Fruit fly (Drosophila melanogaster): ENCODE results near the gene CG13737.

Gene CG13737

DNA sequence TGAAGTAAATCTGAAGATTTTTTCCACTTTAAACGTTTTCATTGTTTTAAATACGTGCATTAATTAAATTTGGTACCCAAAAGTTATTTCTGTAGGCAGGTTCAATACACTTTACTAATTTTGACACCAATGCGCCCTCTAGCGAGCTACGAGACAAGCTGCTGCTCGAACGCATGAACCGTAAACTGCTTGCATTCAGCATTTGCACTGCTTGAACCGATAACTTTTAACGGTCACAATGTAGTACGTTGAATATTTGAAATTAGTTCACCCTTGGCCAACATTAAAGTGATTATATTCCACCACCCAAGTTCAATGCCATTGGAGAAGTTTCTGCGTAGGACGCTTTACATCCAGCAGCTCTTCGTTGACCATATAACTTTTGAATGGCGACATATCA lies 33.5 kb upstream of the CG13737 start (continued):
- TF ChIP-seq CG15696 (tag; optimal IDR thresholded peaks at IDR 0.05): peak; percentile 6
- no peak for TF ChIP-seq CG17359 (tag; optimal IDR thresholded peaks at IDR 0.05)
- no peak for TF ChIP-seq CG2120 (GFP tag; optimal IDR thresholded peaks at IDR 0.05)
- TF ChIP-seq hth (optimal IDR thresholded peaks at IDR 0.05): no peak
- peak; percentile 87 for TF ChIP-seq CG8478 (optimal IDR thresholded peaks at IDR 0.05)
- no peak for TF ChIP-seq Mes4 (GFP tag; optimal IDR thresholded peaks at IDR 0.05)
- TF ChIP-seq gro (GFP tag; optimal IDR thresholded peaks at IDR 0.05): no peak
- no peak for TF ChIP-seq CG14050 (GFP tag; IDR thresholded peaks at IDR 0.05)
- no peak for TF ChIP-seq fd3F (GFP tag; optimal IDR thresholded peaks at IDR 0.05)
- TF ChIP-seq NfI (GFP tag; optimal IDR thresholded peaks at IDR 0.05): no peak
- no peak for TF ChIP-seq CG6765 (GFP tag; optimal IDR thresholded peaks at IDR 0.05)
- peak; percentile 81 for TF ChIP-seq CG6791 (GFP tag; IDR thresholded peaks at IDR 0.05; ENCODE audit: partially characterized antibody)
- TF ChIP-seq fu2 (GFP tag; optimal IDR thresholded peaks at IDR 0.05): no peak
- no peak for TF ChIP-seq dmrt99B (tag; optimal IDR thresholded peaks at IDR 0.05)
- 0 out of 2 replicates have a peak, but pooled peaks have one; percentile 37 for TF ChIP-seq wdn (GFP tag; IDR thresholded peaks at IDR 0.05)
- TF ChIP-seq TFAM (GFP tag; optimal IDR thresholded peaks at IDR 0.05): no peak
- no peak for TF ChIP-seq Asciz (GFP tag; optimal IDR thresholded peaks at IDR 0.05)
- TF ChIP-seq HLH54F (GFP tag; optimal IDR thresholded peaks at IDR 0.05): no peak
- no peak for TF ChIP-seq CrebB (tag; optimal IDR thresholded peaks at IDR 0.05)
- TF ChIP-seq CG10543 (GFP tag; optimal IDR thresholded peaks at IDR 0.05): no peak
- TF ChIP-seq Mad (GFP tag; optimal IDR thresholded peaks at IDR 0.05): no peak
- TF ChIP-seq peb (GFP tag; IDR thresholded peaks at IDR 0.05): no peak
- TF ChIP-seq CG9876 (GFP tag; optimal IDR thresholded peaks at IDR 0.05): peak; percentile 15
- no peak for TF ChIP-seq CG17328 (GFP tag; IDR thresholded peaks at IDR 0.05)
- TF ChIP-seq odd (GFP tag; optimal IDR thresholded peaks at IDR 0.05): no peak
- no peak for TF ChIP-seq D19A (tag; optimal IDR thresholded peaks at IDR 0.05)
- TF ChIP-seq z (GFP tag; IDR thresholded peaks at IDR 0.05): no peak
- no peak for TF ChIP-seq dan (GFP tag; IDR thresholded peaks at IDR 0.05)
- TF ChIP-seq h (optimal IDR thresholded peaks at IDR 0.05): no peak
- no peak for TF ChIP-seq Med (GFP tag)
- no peak for TF ChIP-seq CG10147 (GFP tag; optimal IDR thresholded peaks at IDR 0.05)
- TF ChIP-seq gce (GFP tag; IDR thresholded peaks at IDR 0.05): no peak
- TF ChIP-seq Dfd (GFP tag; optimal IDR thresholded peaks at IDR 0.05): peak in 1 of 2 experiments; percentile 73
- no peak for TF ChIP-seq tup (GFP tag; optimal IDR thresholded peaks at IDR 0.05)
- TF ChIP-seq nmo (GFP tag; optimal IDR thresholded peaks at IDR 0.05): peak; percentile 61
- TF ChIP-seq CG15601 (tag; optimal IDR thresholded peaks at IDR 0.05): no peak
- no peak for TF ChIP-seq Ssrp (tag; optimal IDR thresholded peaks at IDR 0.05)
- TF ChIP-seq CG13624 (GFP tag; optimal IDR thresholded peaks at IDR 0.05): no peak
- no peak for TF ChIP-seq CG11398 (GFP tag; optimal IDR thresholded peaks at IDR 0.05)
- no peak for TF ChIP-seq dati (GFP tag; IDR thresholded peaks at IDR 0.05)
- TF ChIP-seq CG15269 (tag; optimal IDR thresholded peaks at IDR 0.05): no peak
- TF ChIP-seq Doc2 (GFP tag; IDR thresholded peaks at IDR 0.05): no peak
- TF ChIP-seq ab (GFP tag; optimal IDR thresholded peaks at IDR 0.05): no peak
- TF ChIP-seq Dek (tag; optimal IDR thresholded peaks at IDR 0.05): no peak
- TF ChIP-seq CG11696 (GFP tag; IDR thresholded peaks at IDR 0.05): no peak
- peak; percentile 71 for TF ChIP-seq CG4820 (GFP tag; optimal IDR thresholded peaks at IDR 0.05)
- no peak for TF ChIP-seq CG18262 (tag; optimal IDR thresholded peaks at IDR 0.05)
- no peak for TF ChIP-seq CG32532 (GFP tag; IDR thresholded peaks at IDR 0.05)
- peak; percentile 99 for TF ChIP-seq stwl (tag; optimal IDR thresholded peaks at IDR 0.05)
- TF ChIP-seq CG8290 (GFP tag; optimal IDR thresholded peaks at IDR 0.05): no peak
- no peak for TF ChIP-seq CG8290 (tag; optimal IDR thresholded peaks at IDR 0.05)
- no peak for TF ChIP-seq CG3281 (GFP tag; optimal IDR thresholded peaks at IDR 0.05)
- no peak for TF ChIP-seq CG6654 (GFP tag; optimal IDR thresholded peaks at IDR 0.05)
- peak; percentile 48 for TF ChIP-seq Xbp1 (GFP tag; optimal IDR thresholded peaks at IDR 0.05)
